Fruit fly (Drosophila melanogaster) whole organism, embryonic: ENCODE measurements around the gene COX7AL.

Experiments
- Ada2b ChIP-seq: fragments of 200-800 bp; sonication (Bioruptor generic); IDR thresholded peaks from 2 replicates; pipeline ENCODE4 v1.3.6; 2022; ENCODE audit warnings: missing biosample characterization, missing genetic modification characterization
- CG10209 ChIP-seq: fragments of 200-800 bp; sonication (Bioruptor generic); optimal IDR thresholded peaks from 3 replicates; lab custom pipeline; 2017; ENCODE audit warnings: missing biosample characterization, mild to moderate bottlenecking, missing genetic modification characterization, missing genetic modification reagents
- CG10979 ChIP-seq: fragments of 200-800 bp; sonication (Bioruptor generic); optimal IDR thresholded peaks from 2 replicates; lab custom pipeline; 2018; ENCODE audit warnings: missing biosample characterization, mild to moderate bottlenecking, missing genetic modification characterization, moderate library complexity
- CG11560 ChIP-seq: fragments of 200-800 bp; sonication (Bioruptor generic); IDR thresholded peaks from 3 replicates; pipeline ENCODE4 v1.3.6; 2022; ENCODE audit warnings: missing biosample characterization, missing genetic modification characterization
- CG12104 ChIP-seq: fragments of 200-800 bp; sonication (Bioruptor generic); optimal IDR thresholded peaks from 3 replicates; lab custom pipeline; 2016; ENCODE audit warnings: missing biosample characterization, missing genetic modification characterization
- CG13424 ChIP-seq: fragments of 200-800 bp; sonication (Bioruptor generic); optimal IDR thresholded peaks from 2 replicates; lab custom pipeline; 2019; ENCODE audit warnings: missing biosample characterization, mild to moderate bottlenecking, missing genetic modification characterization, moderate library complexity
- CG15011 ChIP-seq: fragments of 200-800 bp; sonication (Bioruptor generic); optimal IDR thresholded peaks from 3 replicates; lab custom pipeline; 2018; ENCODE audit warnings: missing biosample characterization, mild to moderate bottlenecking, missing genetic modification characterization
- CG17186 ChIP-seq: fragments of 200-800 bp; sonication (Bioruptor generic); optimal IDR thresholded peaks from 3 replicates; lab custom pipeline; 2017; ENCODE audit warnings: missing biosample characterization, missing genetic modification reagents, missing genetic modification characterization
- CG17802 ChIP-seq: fragments of 200-800 bp; sonication (Bioruptor generic); optimal IDR thresholded peaks from 2 replicates; lab custom pipeline; 2018; ENCODE audit warnings: missing biosample characterization, mild to moderate bottlenecking, missing genetic modification characterization, moderate library complexity
- CG18599 ChIP-seq: fragments of 200-800 bp; sonication (Bioruptor generic); optimal IDR thresholded peaks from 3 replicates; lab custom pipeline; 2017; ENCODE audit warnings: missing biosample characterization, missing genetic modification characterization, mild to moderate bottlenecking, moderate library complexity, missing genetic modification reagents
- CG3726 ChIP-seq: fragments of 200-800 bp; sonication (Bioruptor generic); IDR thresholded peaks from 3 replicates; pipeline ENCODE4, ENCODE4 v1.3.6; 2022; ENCODE audit warnings: missing biosample characterization, missing genetic modification characterization
- CG4424 ChIP-seq: fragments of 200-800 bp; sonication (Bioruptor generic); optimal IDR thresholded peaks from 3 replicates; lab custom pipeline; 2016; ENCODE audit warnings: missing biosample characterization, missing genetic modification characterization
- CG7963 ChIP-seq: fragments of 200-800 bp; sonication (Bioruptor generic); IDR thresholded peaks from 3 replicates; pipeline ENCODE4 v1.3.6; 2022; ENCODE audit warnings: missing biosample characterization, missing genetic modification characterization; ENCODE audit not compliant: partially characterized antibody
- CG7987 ChIP-seq: fragments of 200-800 bp; sonication (Bioruptor generic); optimal IDR thresholded peaks from 2 replicates; lab custom pipeline; 2018; ENCODE audit warnings: missing biosample characterization, mild to moderate bottlenecking, missing genetic modification characterization, moderate library complexity
- CG8290 ChIP-seq, 3 experiments: fragments of 200-800 bp; sonication (Bioruptor generic); optimal IDR thresholded peaks; 2 replicates each; lab custom pipeline; 2016 to 2019; ENCODE audit warnings: missing biosample characterization in 3 of 3, missing genetic modification characterization in 3 of 3, mild to moderate bottlenecking in 2 of 3, moderate library complexity in 1 of 3
- CG8944 ChIP-seq: fragments of 200-800 bp; sonication (Bioruptor generic); optimal IDR thresholded peaks from 3 replicates; lab custom pipeline; 2016; ENCODE audit warnings: missing biosample characterization, missing genetic modification characterization
- CG9215 ChIP-seq: fragments of 200-800 bp; sonication (Bioruptor generic); IDR thresholded peaks from 2 replicates; pipeline ENCODE4 v1.3.6; 2022; ENCODE audit warnings: missing biosample characterization, missing genetic modification characterization
- CG9727 ChIP-seq: fragments of 200-800 bp; sonication (Bioruptor generic); optimal IDR thresholded peaks from 3 replicates; lab custom pipeline; 2017; ENCODE audit warnings: missing biosample characterization, mild to moderate bottlenecking, missing genetic modification characterization
- Dfd ChIP-seq, 2 experiments: fragments of >200 bp; optimal IDR thresholded peaks; 2 replicates each; lab custom pipeline; 2017; ENCODE audit warnings: missing biosample characterization in 2 of 2, missing genetic modification characterization in 2 of 2
- Dip2 ChIP-seq: fragments of 200-800 bp; sonication (Bioruptor generic); IDR thresholded peaks from 2 replicates; pipeline ENCODE4 v1.3.6; 2022; ENCODE audit warnings: missing biosample characterization, missing genetic modification characterization
- Ets65A ChIP-seq: fragments of 200-800 bp; sonication (Bioruptor generic); peaks from one replicate; lab custom pipeline; 2016; ENCODE audit warnings: missing biosample characterization, missing genetic modification characterization
- Fer1 ChIP-seq: fragments of 200-800 bp; sonication (Bioruptor generic); optimal IDR thresholded peaks from 2 replicates; lab custom pipeline; 2017; ENCODE audit warnings: missing biosample characterization, mild to moderate bottlenecking, missing genetic modification characterization
- HLH4C ChIP-seq: fragments of 200-800 bp; sonication (Bioruptor generic); IDR thresholded peaks from 3 replicates; pipeline ENCODE4 v1.3.6; 2022; ENCODE audit warnings: missing biosample characterization, missing genetic modification characterization; ENCODE audit not compliant: partially characterized antibody
- Lim3 ChIP-seq: fragments of 200-800 bp; sonication (Bioruptor generic); IDR thresholded peaks from 2 replicates; pipeline ENCODE4 v1.3.6; 2022; ENCODE audit warnings: missing biosample characterization, missing genetic modification characterization
- Neu2 ChIP-seq: fragments of 200-800 bp; sonication (Bioruptor generic); optimal IDR thresholded peaks from 3 replicates; lab custom pipeline; 2016; ENCODE audit warnings: missing biosample characterization, missing genetic modification characterization, borderline replicate concordance
- Stat92E ChIP-seq, 3 experiments: fragments of >200 bp in 2 of 3; fragments of 200-800 bp in 1 of 3; sonication (Bioruptor generic) in 1 of 3; optimal IDR thresholded peaks; 2 replicates each; lab custom pipeline; 2017 to 2019; ENCODE audit warnings: missing biosample characterization in 3 of 3, missing genetic modification characterization in 3 of 3, mild to moderate bottlenecking in 1 of 3, moderate library complexity in 1 of 3
- Taf1 ChIP-seq: fragments of 200-800 bp; sonication (Bioruptor generic); IDR thresholded peaks from 2 replicates; pipeline ENCODE4 v1.3.6; 2022; ENCODE audit warnings: missing biosample characterization, missing genetic modification characterization
- ac ChIP-seq: fragments of 200-800 bp; sonication (Bioruptor generic); optimal IDR thresholded peaks from 3 replicates; lab custom pipeline; 2017; ENCODE audit warnings: missing biosample characterization, mild to moderate bottlenecking, missing genetic modification characterization
- ato ChIP-seq: fragments of 200-800 bp; sonication (Bioruptor generic); IDR thresholded peaks from 2 replicates; pipeline ENCODE4 v1.3.6; 2022; ENCODE audit warnings: missing biosample characterization, missing genetic modification characterization; ENCODE audit not compliant: partially characterized antibody
- cg ChIP-seq: fragments of 200-800 bp; sonication (Bioruptor generic); optimal IDR thresholded peaks from 3 replicates; lab custom pipeline; 2019; ENCODE audit warnings: missing biosample characterization, mild to moderate bottlenecking, missing genetic modification characterization, moderate library complexity
- chif ChIP-seq, 2 experiments: fragments of 200-800 bp; sonication (Bioruptor generic); optimal IDR thresholded peaks; 3 replicates each; lab custom pipeline; 2016; ENCODE audit warnings: missing biosample characterization in 2 of 2, missing genetic modification characterization in 2 of 2
- chinmo ChIP-seq: fragments of 200-800 bp; sonication (Bioruptor generic); IDR thresholded peaks from 4 replicates; pipeline ENCODE4 v1.3.6; 2022; ENCODE audit warnings: missing biosample characterization, missing genetic modification characterization; ENCODE audit not compliant: partially characterized antibody
- chm ChIP-seq: fragments of 200-800 bp; sonication (Bioruptor generic); IDR thresholded peaks from 2 replicates; pipeline ENCODE4 v1.3.6; 2022; ENCODE audit warnings: missing biosample characterization, missing genetic modification characterization
- chn ChIP-seq: fragments of 200-800 bp; sonication (Bioruptor generic); optimal IDR thresholded peaks from 2 replicates; lab custom pipeline; 2016; ENCODE audit warnings: missing biosample characterization, missing genetic modification characterization
- dimm ChIP-seq: fragments of 200-800 bp; sonication (Bioruptor generic); IDR thresholded peaks from 2 replicates; pipeline ENCODE4 v1.3.6; 2022; ENCODE audit warnings: missing biosample characterization, missing genetic modification characterization
- dmrt11E ChIP-seq: fragments of 200-800 bp; sonication (Bioruptor generic); optimal IDR thresholded peaks from 3 replicates; lab custom pipeline; 2018; ENCODE audit warnings: missing biosample characterization, mild to moderate bottlenecking, missing genetic modification characterization, moderate library complexity
- gt ChIP-seq: fragments of 200-800 bp; sonication (Bioruptor generic); IDR thresholded peaks from 2 replicates; pipeline ENCODE4 v1.3.6; 2022; ENCODE audit warnings: missing biosample characterization, missing genetic modification characterization
- jigr1 ChIP-seq: fragments of 200-800 bp; sonication (Bioruptor generic); IDR thresholded peaks from 3 replicates; pipeline ENCODE4 v1.3.6; 2022; ENCODE audit warnings: missing biosample characterization, missing genetic modification characterization
- kah ChIP-seq: fragments of 200-800 bp; sonication (Bioruptor generic); optimal IDR thresholded peaks from 2 replicates; lab custom pipeline; 2018; ENCODE audit warnings: missing biosample characterization, mild to moderate bottlenecking, missing genetic modification characterization
- odd ChIP-seq: fragments of 200-800 bp; sonication (Bioruptor generic); optimal IDR thresholded peaks from 2 replicates; lab custom pipeline; 2017; ENCODE audit warnings: missing biosample characterization, mild to moderate bottlenecking, missing genetic modification characterization
- pan ChIP-seq, 4 experiments: fragments of >200 bp in 3 of 4; fragments of 200-800 bp in 1 of 4; sonication (Bioruptor generic) in 1 of 4; optimal IDR thresholded peaks in 3 of 4; IDR thresholded peaks in 1 of 4; 2 replicates each; pipeline versions ENCODE4 v1.3.6 to Lab custom; 2017 to 2022; ENCODE audit warnings: missing biosample characterization in 2 of 4, missing genetic modification characterization in 2 of 4, mixed read lengths in 1 of 4
- run ChIP-seq: fragments of 200-800 bp; sonication (Bioruptor generic); optimal IDR thresholded peaks from 3 replicates; lab custom pipeline; 2018; ENCODE audit warnings: missing biosample characterization, mild to moderate bottlenecking, missing genetic modification characterization
- slbo ChIP-seq: fragments of 200-800 bp; sonication (Bioruptor generic); IDR thresholded peaks from 2 replicates; pipeline ENCODE4 v1.3.6; 2022; ENCODE audit warnings: missing biosample characterization, missing genetic modification characterization
- sr ChIP-seq: fragments of 200-800 bp; sonication (Bioruptor generic); IDR thresholded peaks from 3 replicates; pipeline ENCODE4 v1.3.6; 2022; ENCODE audit warnings: missing biosample characterization, missing genetic modification characterization
- stc ChIP-seq: fragments of 200-800 bp; sonication (Bioruptor generic); IDR thresholded peaks from 2 replicates; pipeline ENCODE4 v1.3.6; 2022; ENCODE audit warnings: missing biosample characterization, missing genetic modification characterization
- vvl ChIP-seq: fragments of 200-800 bp; sonication (Bioruptor generic); IDR thresholded peaks from 2 replicates; pipeline ENCODE4 v1.3.6; 2022; ENCODE audit warnings: missing biosample characterization, missing genetic modification characterization
- zen2 ChIP-seq: fragments of 200-800 bp; sonication (Bioruptor generic); IDR thresholded peaks from 3 replicates; pipeline ENCODE4 v1.3.6; 2022; ENCODE audit warnings: missing biosample characterization, missing genetic modification characterization; ENCODE audit not compliant: partially characterized antibody
- zfh1 ChIP-seq: fragments of 200-800 bp; sonication (Bioruptor generic); IDR thresholded peaks from 3 replicates; pipeline ENCODE4 v1.3.6; 2022; ENCODE audit warnings: missing biosample characterization, missing genetic modification characterization

The COX7AL gene

dm6 chr3R:8352961-8353728 lies 9.7 kb downstream of the COX7AL start (continued):
- no peak for TF ChIP-seq CG10979 (tag; lab: Kevin White, UChicago)
- TF ChIP-seq dimm (GFP tag; lab: Robert Waterston, UW) = no peak
- TF ChIP-seq stc (GFP tag; lab: Robert Waterston, UW) = no peak
- TF ChIP-seq Ada2b = no peak
- TF ChIP-seq CG17186 = no peak
- no peak for TF ChIP-seq CG4424 (GFP tag; lab: Kevin White, UChicago)
- TF ChIP-seq CG7987 (GFP tag; lab: Kevin White, UChicago) = no peak
- no peak for TF ChIP-seq CG9215 (GFP tag; lab: Robert Waterston, UW)
- no peak for TF ChIP-seq odd
- no peak for TF ChIP-seq zen2 (GFP tag; lab: Robert Waterston, UW)
- TF ChIP-seq CG9727 (GFP tag; lab: Kevin White, UChicago) = no peak
- TF ChIP-seq dmrt11E = no peak

- 0 out of 2 replicates have a peak, but pooled peaks have one; percentile 10 for TF ChIP-seq chm (GFP tag; lab: Robert Waterston, UW)
- no peak for TF ChIP-seq Lim3 (GFP tag; lab: Robert Waterston, UW)
- TF ChIP-seq zfh1 (GFP tag; lab: Robert Waterston, UW) = no peak
- no peak for TF ChIP-seq chif (GFP tag; optimal IDR thresholded peaks at IDR 0.05; lab: Kevin White, UChicago)
- no peak for TF ChIP-seq ato (GFP tag; lab: Robert Waterston, UW)
- peak; percentile 3 for TF ChIP-seq cg (GFP tag; lab: Kevin White, UChicago)
- TF ChIP-seq CG3726 = no peak
- TF ChIP-seq slbo (GFP tag; lab: Robert Waterston, UW) = no peak
- TF ChIP-seq CG18599 (GFP tag; lab: Kevin White, UChicago) = no peak
- no peak for TF ChIP-seq CG11560
- no peak for TF ChIP-seq CG8290 (GFP tag; optimal IDR thresholded peaks at IDR 0.05; lab: Kevin White, UChicago)
- TF ChIP-seq CG8290 (tag; optimal IDR thresholded peaks at IDR 0.05; lab: Kevin White, UChicago) = peak in 1 of 2 experiments; percentile 34
- TF ChIP-seq CG7963 (GFP tag; lab: Robert Waterston, UW) = no peak
- TF ChIP-seq CG17802 (tag; lab: Kevin White, UChicago) = no peak
- no peak for TF ChIP-seq vvl (GFP tag; lab: Robert Waterston, UW)
- TF ChIP-seq kah (GFP tag; lab: Kevin White, UChicago) = no peak
- TF ChIP-seq run (tag; lab: Kevin White, UChicago) = no peak
- TF ChIP-seq Fer1 (GFP tag; lab: Kevin White, UChicago) = no peak
- TF ChIP-seq Dip2 (GFP tag; lab: Robert Waterston, UW) = no peak
- peak; percentile 52; the same call in 1 of the 4 replicates for TF ChIP-seq chinmo (GFP tag; lab: Robert Waterston, UW)
- no peak for TF ChIP-seq gt (GFP tag; lab: Robert Waterston, UW)
- TF ChIP-seq Neu2 = no peak
- no peak for TF ChIP-seq jigr1 (GFP tag; lab: Robert Waterston, UW)
- TF ChIP-seq chn (GFP tag; lab: Kevin White, UChicago) = no peak
- no peak for TF ChIP-seq CG13424
- TF ChIP-seq Stat92E (GFP tag; optimal IDR thresholded peaks at IDR 0.05; lab: Kevin White, UChicago) = no peak
- no peak for TF ChIP-seq CG12104 (GFP tag; lab: Kevin White, UChicago)
- no peak for TF ChIP-seq CG10209
- TF ChIP-seq CG8944 (GFP tag; lab: Kevin White, UChicago) = no peak
- no peak for TF ChIP-seq Dfd (GFP tag; optimal IDR thresholded peaks at IDR 0.05; lab: Kevin White, UChicago)
- no peak for TF ChIP-seq Ets65A (GFP tag; lab: Kevin White, UChicago)
- TF ChIP-seq ac (GFP tag; lab: Kevin White, UChicago) = no peak
- TF ChIP-seq sr (GFP tag; lab: Robert Waterston, UW) = no peak
- no peak for TF ChIP-seq CG15011 (GFP tag; lab: Kevin White, UChicago)
- no peak for TF ChIP-seq HLH4C (GFP tag; lab: Robert Waterston, UW)
- no peak for TF ChIP-seq pan (optimal IDR thresholded peaks at IDR 0.05; lab: Kevin White, UChicago)
- no peak for TF ChIP-seq pan (GFP tag; optimal IDR thresholded peaks at IDR 0.05 in 1 of 2, IDR thresholded peaks at IDR 0.05 in 1 of 2)
- TF ChIP-seq Taf1 (GFP tag; lab: Robert Waterston, UW) = no peak
Observed at dm6 chr3R:8353994-8354393, 10.5 kb downstream of the COX7AL start.
